Worm (Caenorhabditis elegans) whole organism, late embryonic: ENCODE results near the gene C09G5.7.

Experiments
- ceh-34 ChIP-seq: sonication (generic microtip); optimal IDR thresholded peaks from 2 replicates; lab custom pipeline; 2016; ENCODE audit warnings: mild to moderate bottlenecking, missing genetic modification characterization, missing compliant biosample characterization
- ceh-48 ChIP-seq: sonication (generic microtip); optimal IDR thresholded peaks from 2 replicates; lab custom pipeline; 2016; ENCODE audit warnings: missing genetic modification characterization, inconsistent platforms, missing compliant biosample characterization
- ceh-6 ChIP-seq: fragments of 200-800 bp; sonication (Bioruptor generic); optimal IDR thresholded peaks from 2 replicates; lab custom pipeline; 2018; ENCODE audit warnings: mild to moderate bottlenecking, missing genetic modification characterization, missing compliant biosample characterization
- ceh-9 ChIP-seq: sonication (generic microtip); optimal IDR thresholded peaks from 2 replicates; lab custom pipeline; 2016; ENCODE audit warnings: mild to moderate bottlenecking, missing genetic modification characterization, inconsistent platforms, missing compliant biosample characterization
- nfya-1 ChIP-seq: sonication (generic microtip); optimal IDR thresholded peaks from 2 replicates; lab custom pipeline; 2017; ENCODE audit warnings: missing genetic modification characterization, mild to moderate bottlenecking, missing compliant biosample characterization, antibody characterized with exemption, moderate library complexity
- pha-2 ChIP-seq: sonication (generic microtip); optimal IDR thresholded peaks from 2 replicates; lab custom pipeline; 2017; ENCODE audit warnings: mild to moderate bottlenecking, missing genetic modification characterization, missing compliant biosample characterization
- pqm-1 ChIP-seq: sonication (generic microtip); optimal IDR thresholded peaks from 2 replicates; lab custom pipeline; 2016; ENCODE audit warnings: missing genetic modification characterization, missing compliant biosample characterization
- ref-2 ChIP-seq: sonication (generic microtip); optimal IDR thresholded peaks from 2 replicates; lab custom pipeline; 2016; ENCODE audit warnings: missing genetic modification characterization, missing compliant biosample characterization
- ttx-3 ChIP-seq: sonication (generic microtip); optimal IDR thresholded peaks from 2 replicates; lab custom pipeline; 2016; ENCODE audit warnings: missing genetic modification reagents, missing genetic modification characterization, missing compliant biosample characterization

DNA sequence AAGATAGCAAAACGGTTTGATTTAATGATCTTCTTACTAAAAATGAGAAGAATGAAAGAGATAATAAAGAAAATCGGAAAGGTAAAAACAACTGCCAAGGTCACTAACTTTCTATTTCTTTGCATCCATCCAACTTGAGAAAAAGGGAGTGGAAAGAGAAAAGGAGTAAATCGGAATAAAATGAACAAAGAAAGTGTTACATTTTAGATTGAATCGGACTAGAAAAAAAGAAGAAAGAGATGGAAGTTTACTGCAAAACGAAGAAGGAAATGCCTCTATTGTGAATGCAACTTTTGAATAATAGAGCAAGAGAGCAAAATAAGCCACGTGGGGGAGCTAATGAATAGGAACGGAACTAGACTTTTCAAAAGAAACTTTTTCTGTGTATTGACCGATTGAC is 8.6 kb upstream of the C09G5.7 start:
- TF ChIP-seq ref-2 (tag; lab: Kevin White, UChicago): no peak
- TF ChIP-seq ttx-3 (tag; lab: Kevin White, UChicago): no peak
- TF ChIP-seq ceh-48 (tag; lab: Kevin White, UChicago): no peak
- no peak for TF ChIP-seq pqm-1 (tag; lab: Kevin White, UChicago)
- TF ChIP-seq ceh-9: no peak
- TF ChIP-seq ceh-34 (tag; lab: Kevin White, UChicago): no peak
- no peak for TF ChIP-seq nfya-1
- no peak for TF ChIP-seq ceh-6
- no peak for TF ChIP-seq pha-2 (tag; lab: Kevin White, UChicago)
